Worm (Caenorhabditis elegans) whole organism, mixed stage, embryonic: ENCODE data around the gene Y57E12AL.6.

ENCODE experiments used
- M03D4.4 ChIP-seq: sonication (generic microtip); optimal IDR thresholded peaks from 2 replicates; lab custom pipeline; 2017; ENCODE audit warnings: mild to moderate bottlenecking, missing genetic modification characterization, missing compliant biosample characterization
- ceh-39 ChIP-seq: fragments of 150-350 bp; optimal IDR thresholded peaks from 2 replicates; lab custom pipeline; 2014; ENCODE audit warnings: missing biosample characterization, missing genetic modification characterization
- ceh-43 ChIP-seq: fragments of 200-800 bp; sonication (Bioruptor generic); optimal IDR thresholded peaks from 2 replicates; lab custom pipeline; 2018; ENCODE audit warnings: mild to moderate bottlenecking, missing genetic modification characterization, moderate library complexity, missing compliant biosample characterization
- ceh-83 ChIP-seq: fragments of 200-800 bp; sonication (Bioruptor generic); optimal IDR thresholded peaks from 2 replicates; lab custom pipeline; 2018; ENCODE audit warnings: mild to moderate bottlenecking, missing genetic modification characterization, missing compliant biosample characterization
- ces-1 ChIP-seq: fragments of 150-350 bp; optimal IDR thresholded peaks from 2 replicates; lab custom pipeline; 2014; ENCODE audit warnings: missing biosample characterization, missing genetic modification reagents, missing genetic modification characterization
- cnd-1 ChIP-seq: fragments of 200-800 bp; sonication (Bioruptor generic); optimal IDR thresholded peaks from 2 replicates; lab custom pipeline; 2018; ENCODE audit warnings: mild to moderate bottlenecking, missing genetic modification characterization, missing compliant biosample characterization
- elt-3 ChIP-seq: fragments of 150-350 bp; optimal IDR thresholded peaks from 2 replicates; lab custom pipeline; 2014; ENCODE audit warnings: missing biosample characterization, missing genetic modification characterization
- flh-1 ChIP-seq: fragments of 200-800 bp; sonication (Bioruptor generic); optimal IDR thresholded peaks from 2 replicates; lab custom pipeline; 2018; ENCODE audit warnings: mild to moderate bottlenecking, missing genetic modification characterization, moderate library complexity, missing compliant biosample characterization
- ham-2 ChIP-seq: fragments of 200-800 bp; sonication (Bioruptor generic); optimal IDR thresholded peaks from 2 replicates; lab custom pipeline; 2018; ENCODE audit warnings: mild to moderate bottlenecking, missing genetic modification characterization, missing compliant biosample characterization
- hlh-1 ChIP-seq: fragments of 150-350 bp; optimal IDR thresholded peaks from 2 replicates; lab custom pipeline; 2014; ENCODE audit warnings: missing biosample characterization, missing genetic modification reagents, missing genetic modification characterization
- mep-1 ChIP-seq: fragments of 150-350 bp; optimal IDR thresholded peaks from 2 replicates; lab custom pipeline; 2017; ENCODE audit warnings: missing biosample characterization, missing genetic modification reagents, missing genetic modification characterization, inconsistent platforms
- mls-2 ChIP-seq: sonication (generic microtip); optimal IDR thresholded peaks from 2 replicates; lab custom pipeline; 2016; ENCODE audit warnings: mild to moderate bottlenecking, missing genetic modification characterization, moderate library complexity, missing compliant biosample characterization
- nhr-12 ChIP-seq: fragments of 150-350 bp; optimal IDR thresholded peaks from 2 replicates; lab custom pipeline; 2014; ENCODE audit warnings: missing biosample characterization, missing genetic modification characterization
- nhr-2 ChIP-seq: fragments of 150-350 bp; optimal IDR thresholded peaks from 2 replicates; lab custom pipeline; 2014; ENCODE audit warnings: missing biosample characterization, missing genetic modification characterization
- nhr-237 ChIP-seq: fragments of 150-350 bp; optimal IDR thresholded peaks from 2 replicates; lab custom pipeline; 2014; ENCODE audit warnings: missing biosample characterization, missing genetic modification characterization
- nhr-28 ChIP-seq: fragments of 150-350 bp; optimal IDR thresholded peaks from 2 replicates; lab custom pipeline; 2014; ENCODE audit warnings: missing biosample characterization, missing genetic modification characterization
- nhr-76 ChIP-seq: sonication (generic microtip); optimal IDR thresholded peaks from 2 replicates; lab custom pipeline; 2017; ENCODE audit warnings: missing biosample characterization, missing genetic modification characterization
- pha-4 ChIP-seq: fragments of 150-350 bp; optimal IDR thresholded peaks from 2 replicates; lab custom pipeline; 2018; ENCODE audit warnings: missing biosample characterization, missing genetic modification reagents, missing genetic modification characterization
- sem-2 ChIP-seq: fragments of 200-800 bp; sonication (Bioruptor generic); optimal IDR thresholded peaks from 2 replicates; lab custom pipeline; 2018; ENCODE audit warnings: mild to moderate bottlenecking, missing genetic modification characterization, missing compliant biosample characterization
- sptf-1 ChIP-seq: sonication (generic microtip); optimal IDR thresholded peaks from 2 replicates; lab custom pipeline; 2017; ENCODE audit warnings: mild to moderate bottlenecking, missing genetic modification characterization, moderate library complexity, missing compliant biosample characterization
- unc-120 ChIP-seq: sonication (generic microtip); optimal IDR thresholded peaks from 2 replicates; lab custom pipeline; 2017; ENCODE audit warnings: missing genetic modification characterization, missing compliant biosample characterization; ENCODE audit not compliant: poor library complexity, severe bottlenecking
- unc-39 ChIP-seq: fragments of 150-350 bp; optimal IDR thresholded peaks from 2 replicates; lab custom pipeline; 2014; ENCODE audit warnings: missing biosample characterization, missing genetic modification characterization
- unc-62 ChIP-seq: fragments of 150-350 bp; optimal IDR thresholded peaks from 2 replicates; lab custom pipeline; 2014; ENCODE audit warnings: missing biosample characterization, missing genetic modification reagents, missing genetic modification characterization
- zip-8 ChIP-seq: fragments of 150-350 bp; optimal IDR thresholded peaks from 2 replicates; lab custom pipeline; 2014; ENCODE audit warnings: missing biosample characterization, missing genetic modification characterization
- ztf-11 ChIP-seq: fragments of 150-350 bp; optimal IDR thresholded peaks from 2 replicates; lab custom pipeline; 2014; ENCODE audit warnings: missing biosample characterization, missing genetic modification characterization

The Y57E12AL.6 gene

DNA sequence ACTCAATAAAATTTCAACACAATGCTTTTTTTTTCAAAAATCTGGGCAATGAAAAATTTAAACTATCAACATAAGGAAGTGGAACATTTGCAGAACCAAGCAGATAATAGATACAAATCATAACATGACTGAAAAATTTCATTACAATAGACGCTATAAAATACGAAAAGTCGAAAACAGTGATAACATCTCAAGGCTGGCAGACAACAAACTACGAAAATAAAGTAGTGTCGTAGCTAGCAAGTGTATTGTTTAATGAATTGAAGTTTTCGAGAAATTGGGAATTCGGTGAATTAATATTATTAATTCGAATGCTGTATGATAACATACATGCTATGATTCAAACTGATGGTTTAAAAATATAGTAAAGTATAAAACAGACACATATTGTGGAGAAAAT is 36.5 kb upstream of the Y57E12AL.6 start:
- TF ChIP-seq M03D4.4 (tag; lab: Kevin White, UChicago) (no peak), sptf-1 (no peak), hlh-1 (tag; lab: Kevin White, UChicago) (no peak), mep-1 (tag; lab: Kevin White, UChicago) (no peak), nhr-12 (tag; lab: Kevin White, UChicago) (no peak), pha-4 (tag; lab: Kevin White, UChicago) (no peak), elt-3 (tag; lab: Kevin White, UChicago) (no peak), zip-8 (tag; lab: Kevin White, UChicago) (no peak), ceh-43 (GFP tag; lab: Kevin White, UChicago) (no peak), mls-2 (tag; lab: Kevin White, UChicago) (no peak)

DNA sequence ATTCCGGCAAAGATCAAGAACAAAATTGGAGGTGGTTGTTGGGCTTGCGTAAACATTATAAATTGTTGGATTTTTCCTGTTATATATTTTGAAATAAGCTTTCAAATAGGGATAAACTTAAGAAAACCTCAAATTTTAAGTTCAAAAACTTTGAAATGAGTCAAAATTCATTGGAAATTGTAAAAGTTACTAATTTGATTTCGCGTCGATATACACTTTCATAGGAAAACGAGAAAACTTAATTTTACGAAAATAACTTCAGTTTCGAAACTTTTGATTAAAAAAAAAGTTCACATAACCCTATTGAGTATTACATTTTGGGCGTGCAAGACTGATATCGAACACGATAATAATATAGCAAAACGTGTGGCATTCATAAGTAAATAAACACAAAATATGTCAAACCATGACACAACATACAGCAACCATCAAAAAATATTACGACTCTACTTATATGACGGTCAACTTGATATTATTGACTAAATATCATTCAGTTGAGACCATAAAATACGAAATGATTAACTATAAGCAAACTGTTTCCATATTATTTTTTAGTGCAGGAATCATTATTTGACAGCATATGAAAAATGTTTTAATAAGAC is 36.0 kb upstream of the Y57E12AL.6 start:
- TF ChIP-seq unc-120 (tag; lab: Kevin White, UChicago) (no peak), sptf-1 (no peak), ceh-39 (tag; lab: Kevin White, UChicago) (no peak), nhr-237 (no peak), cnd-1 (tag; lab: Kevin White, UChicago) (no peak), unc-62 (GFP tag; lab: Kevin White, UChicago) (no peak), hlh-1 (tag; lab: Kevin White, UChicago) (no peak), ceh-83 (GFP tag; lab: Kevin White, UChicago) (no peak), nhr-76 (no peak), M03D4.4 (tag; lab: Kevin White, UChicago) (no peak), unc-39 (no peak), nhr-12 (tag; lab: Kevin White, UChicago) (no peak), mep-1 (tag; lab: Kevin White, UChicago) (no peak), ham-2 (no peak), nhr-2 (tag; lab: Kevin White, UChicago) (no peak), zip-8 (tag; lab: Kevin White, UChicago) (no peak)

DNA sequence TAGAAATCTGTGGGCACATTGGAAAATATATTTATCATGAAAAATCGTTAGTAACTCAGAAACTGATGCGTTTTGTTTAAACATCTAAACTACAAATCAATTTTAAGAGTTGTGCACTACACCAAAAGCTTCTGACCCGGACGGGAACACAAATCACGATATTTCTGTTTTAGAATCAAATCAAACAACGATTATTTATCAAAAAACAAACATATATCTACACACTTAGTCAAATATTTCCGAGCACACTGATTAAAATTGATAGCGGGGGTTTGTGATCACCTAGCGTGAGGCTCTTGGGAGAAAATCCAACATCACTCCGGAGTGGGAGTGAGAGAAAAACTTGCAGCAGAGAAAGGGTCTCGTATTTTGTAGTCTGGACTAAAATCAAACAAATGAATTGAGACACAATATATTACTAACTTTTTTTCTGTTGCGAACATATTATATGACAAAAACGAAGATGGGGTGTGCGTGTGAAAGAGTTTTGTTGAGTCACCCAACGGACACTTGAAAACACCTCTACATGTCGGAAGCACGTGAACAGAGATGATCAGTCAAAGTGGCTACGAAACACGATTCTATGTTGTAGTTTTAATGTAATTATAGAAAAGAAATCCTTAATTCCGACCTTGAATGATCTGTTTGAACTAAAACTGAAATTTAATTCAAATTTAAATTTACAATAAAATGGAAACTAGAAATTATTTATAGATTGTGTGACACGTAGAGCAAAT is 35.2 kb upstream of the Y57E12AL.6 start:
- TF ChIP-seq ceh-39 (tag; lab: Kevin White, UChicago) (no peak), nhr-76 (no peak), sem-2 (no peak), flh-1 (no peak)

ce11 chrV:7093720-7094401 is 33.6 kb upstream of the Y57E12AL.6 start, which contains the start of gene nhr-135:
TSS of gene nhr-135 (minus strand) at chrV:7093770.
- TF ChIP-seq sptf-1 = no peak
- no peak for TF ChIP-seq ces-1
- no peak for TF ChIP-seq cnd-1 (tag; lab: Kevin White, UChicago)
- TF ChIP-seq unc-62 (GFP tag; lab: Kevin White, UChicago) = no peak
- no peak for TF ChIP-seq hlh-1 (tag; lab: Kevin White, UChicago)
- no peak for TF ChIP-seq nhr-76
- TF ChIP-seq pha-4 (tag; lab: Kevin White, UChicago) = no peak

DNA sequence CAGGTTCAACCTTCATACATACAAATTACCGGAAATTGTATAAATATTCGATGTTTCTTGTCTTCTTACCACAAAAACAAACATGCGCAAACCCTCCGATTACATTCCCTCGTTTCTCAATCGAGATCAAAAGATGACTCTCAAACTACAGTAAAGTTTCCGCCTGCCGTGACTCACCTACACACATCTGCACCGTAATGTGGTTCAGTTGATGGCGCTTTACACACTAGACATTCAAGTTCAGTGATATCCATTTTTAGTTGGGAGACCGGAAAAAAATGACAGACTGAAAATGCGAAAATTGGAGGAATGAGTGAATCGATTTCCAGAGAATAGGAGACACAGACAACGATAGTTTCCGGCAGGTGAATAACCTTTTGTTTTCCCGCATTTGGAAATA is 31.0 kb upstream of the Y57E12AL.6 start, which contains the start of gene nhr-286:
Gene nhr-286 (minus strand): TSS at position 324 of the 400 bp plus-strand sequence.
- TF ChIP-seq M03D4.4 (tag; lab: Kevin White, UChicago) = no peak
- no peak for TF ChIP-seq nhr-237
- no peak for TF ChIP-seq ceh-43 (GFP tag; lab: Kevin White, UChicago)
- no peak for TF ChIP-seq unc-62 (GFP tag; lab: Kevin White, UChicago)
- no peak for TF ChIP-seq ztf-11
- TF ChIP-seq sptf-1 = no peak
- no peak for TF ChIP-seq zip-8 (tag; lab: Kevin White, UChicago)

ce11 chrV:7089217-7089616 is 28.9 kb upstream of the Y57E12AL.6 start:
- no peak for TF ChIP-seq hlh-1 (tag; lab: Kevin White, UChicago)
- TF ChIP-seq ceh-43 (GFP tag; lab: Kevin White, UChicago) = no peak
- no peak for TF ChIP-seq nhr-28 (tag; lab: Kevin White, UChicago)
- TF ChIP-seq pha-4 (tag; lab: Kevin White, UChicago) = no peak
- TF ChIP-seq M03D4.4 (tag; lab: Kevin White, UChicago) = no peak
